Fruit fly (Drosophila melanogaster) whole organism, embryonic: ENCODE data around the gene Crz.

ENCODE experiments used
- Aef1 ChIP-seq: fragments of 200-800 bp; sonication (Bioruptor generic); IDR thresholded peaks from 3 replicates; pipeline ENCODE4 v1.3.6; 2022; ENCODE audit warnings: missing biosample characterization, missing genetic modification characterization
- Atf6 ChIP-seq: fragments of 200-800 bp; sonication (Bioruptor generic); IDR thresholded peaks from 2 replicates; pipeline ENCODE4 v1.3.6; 2022; ENCODE audit warnings: missing biosample characterization, missing genetic modification characterization
- BEAF-32 ChIP-seq: fragments of 200-800 bp; sonication (Bioruptor generic); optimal IDR thresholded peaks from 3 replicates; lab custom pipeline; 2017; ENCODE audit warnings: missing biosample characterization, missing genetic modification characterization, mild to moderate bottlenecking, moderate library complexity, missing genetic modification reagents
- CG10431 ChIP-seq: fragments of 200-800 bp; sonication (Bioruptor generic); optimal IDR thresholded peaks from 3 replicates; lab custom pipeline; 2018; ENCODE audit warnings: missing biosample characterization, mild to moderate bottlenecking, missing genetic modification characterization
- CG10565 ChIP-seq: fragments of 200-800 bp; sonication (Bioruptor generic); optimal IDR thresholded peaks from 3 replicates; lab custom pipeline; 2016; ENCODE audit warnings: missing biosample characterization, mild to moderate bottlenecking, missing genetic modification characterization
- CG13424 ChIP-seq: fragments of 200-800 bp; sonication (Bioruptor generic); optimal IDR thresholded peaks from 2 replicates; lab custom pipeline; 2019; ENCODE audit warnings: missing biosample characterization, mild to moderate bottlenecking, missing genetic modification characterization, moderate library complexity
- CG13775 ChIP-seq: fragments of 200-800 bp; sonication (Bioruptor generic); optimal IDR thresholded peaks from 3 replicates; lab custom pipeline; 2017; ENCODE audit warnings: missing biosample characterization, mild to moderate bottlenecking, missing genetic modification characterization
- CG15269 ChIP-seq: fragments of 200-800 bp; sonication (Bioruptor generic); optimal IDR thresholded peaks from 2 replicates; lab custom pipeline; 2018; ENCODE audit warnings: missing biosample characterization, mild to moderate bottlenecking, missing genetic modification characterization, moderate library complexity
- CG1602 ChIP-seq: fragments of 200-800 bp; sonication (Bioruptor generic); optimal IDR thresholded peaks from 3 replicates; lab custom pipeline; 2016; ENCODE audit warnings: missing biosample characterization, missing genetic modification characterization
- CG17829 ChIP-seq: fragments of 200-800 bp; optimal IDR thresholded peaks from 2 replicates; lab custom pipeline; 2019; ENCODE audit warnings: missing biosample characterization, mild to moderate bottlenecking, missing genetic modification characterization, moderate library complexity
- CG18619 ChIP-seq: fragments of 200-800 bp; sonication (Bioruptor generic); optimal IDR thresholded peaks from 3 replicates; lab custom pipeline; 2017; ENCODE audit warnings: missing biosample characterization, mild to moderate bottlenecking, missing genetic modification characterization
- CG2116 ChIP-seq: fragments of 200-800 bp; sonication (Bioruptor generic); optimal IDR thresholded peaks from 3 replicates; lab custom pipeline; 2018; ENCODE audit warnings: missing biosample characterization, mild to moderate bottlenecking, missing genetic modification characterization
- CG2875 ChIP-seq: fragments of 200-800 bp; sonication (Bioruptor generic); optimal IDR thresholded peaks from 2 replicates; lab custom pipeline; 2017; ENCODE audit warnings: missing biosample characterization, mild to moderate bottlenecking, missing genetic modification characterization, missing genetic modification reagents
- CG30020 ChIP-seq: fragments of 200-800 bp; optimal IDR thresholded peaks from 2 replicates; lab custom pipeline; 2019; ENCODE audit warnings: missing biosample characterization, mild to moderate bottlenecking, missing genetic modification characterization, moderate library complexity
- CG30403 ChIP-seq: fragments of 200-800 bp; sonication (Bioruptor generic); optimal IDR thresholded peaks from 3 replicates; lab custom pipeline; 2016; ENCODE audit warnings: missing biosample characterization, missing genetic modification characterization
- CG30431 ChIP-seq: fragments of 200-800 bp; sonication (Bioruptor generic); optimal IDR thresholded peaks from 2 replicates; lab custom pipeline; 2017; ENCODE audit warnings: missing biosample characterization, missing genetic modification characterization
- CG5953 ChIP-seq: fragments of 200-800 bp; sonication (Bioruptor generic); IDR thresholded peaks from 2 replicates; pipeline ENCODE4 v1.3.6; 2022; ENCODE audit warnings: missing biosample characterization, missing genetic modification characterization
- CG7786 ChIP-seq: fragments of 200-800 bp; sonication (Bioruptor generic); optimal IDR thresholded peaks from 2 replicates; lab custom pipeline; 2016; ENCODE audit warnings: missing biosample characterization, missing genetic modification characterization
- CG8388 ChIP-seq: fragments of 200-800 bp; sonication (Bioruptor generic); optimal IDR thresholded peaks from 2 replicates; lab custom pipeline; 2019; ENCODE audit warnings: missing biosample characterization, mild to moderate bottlenecking, missing genetic modification characterization, moderate library complexity
- CG9609 ChIP-seq: fragments of 200-800 bp; sonication (Bioruptor generic); optimal IDR thresholded peaks from 3 replicates; lab custom pipeline; 2016; ENCODE audit warnings: missing biosample characterization, missing genetic modification characterization
- CG9876 ChIP-seq: fragments of 200-800 bp; sonication (Bioruptor generic); optimal IDR thresholded peaks from 2 replicates; lab custom pipeline; 2016; ENCODE audit warnings: missing biosample characterization, missing genetic modification characterization
- CG9932 ChIP-seq: fragments of 200-800 bp; sonication (Bioruptor generic); IDR thresholded peaks from 2 replicates; pipeline ENCODE4 v1.3.6; 2022; ENCODE audit warnings: missing biosample characterization, missing genetic modification characterization
- CHES-1-like ChIP-seq: fragments of 200-800 bp; sonication (Bioruptor generic); optimal IDR thresholded peaks from 2 replicates; lab custom pipeline; 2016; ENCODE audit warnings: missing biosample characterization, missing genetic modification characterization
- CoRest ChIP-seq: fragments of 200-800 bp; sonication (Bioruptor generic); optimal IDR thresholded peaks from 3 replicates; lab custom pipeline; 2018; ENCODE audit warnings: missing biosample characterization, mild to moderate bottlenecking, missing genetic modification characterization, moderate library complexity
- D19B ChIP-seq: fragments of 200-800 bp; sonication (Bioruptor generic); optimal IDR thresholded peaks from 2 replicates; lab custom pipeline; 2017; ENCODE audit warnings: missing biosample characterization, mild to moderate bottlenecking, missing genetic modification characterization
- Dek ChIP-seq: fragments of 200-800 bp; sonication (Bioruptor generic); optimal IDR thresholded peaks from 3 replicates; lab custom pipeline; 2019; ENCODE audit warnings: missing biosample characterization, mild to moderate bottlenecking, missing genetic modification characterization, moderate library complexity
- Hand ChIP-seq: fragments of 200-800 bp; sonication (Bioruptor generic); optimal IDR thresholded peaks from 2 replicates; lab custom pipeline; 2017; ENCODE audit warnings: mild to moderate bottlenecking, missing biosample characterization, missing genetic modification reagents, missing genetic modification characterization
- Hmr ChIP-seq: fragments of 200-800 bp; sonication (Bioruptor generic); optimal IDR thresholded peaks from 3 replicates; lab custom pipeline; 2017; ENCODE audit warnings: mild to moderate bottlenecking, missing biosample characterization, missing genetic modification reagents, missing genetic modification characterization
- Hr78 ChIP-seq, 2 experiments: fragments of 200-800 bp in 1 of 2; fragments of >200 bp in 1 of 2; sonication (Bioruptor generic) in 1 of 2; optimal IDR thresholded peaks; 2 replicates each; lab custom pipeline; 2017 to 2019; ENCODE audit warnings: missing biosample characterization in 2 of 2, missing genetic modification characterization in 2 of 2, mild to moderate bottlenecking in 1 of 2, moderate library complexity in 1 of 2
- Mad ChIP-seq: fragments of 200-800 bp; sonication (Bioruptor generic); optimal IDR thresholded peaks from 2 replicates; lab custom pipeline; 2016; ENCODE audit warnings: missing biosample characterization, missing genetic modification characterization
- Usf ChIP-seq: fragments of 200-800 bp; sonication (Bioruptor generic); optimal IDR thresholded peaks from 2 replicates; lab custom pipeline; 2017; ENCODE audit warnings: missing genotype, missing biosample characterization, missing genetic modification characterization
- chinmo ChIP-seq: fragments of 200-800 bp; sonication (Bioruptor generic); IDR thresholded peaks from 4 replicates; pipeline ENCODE4 v1.3.6; 2022; ENCODE audit warnings: missing biosample characterization, missing genetic modification characterization; ENCODE audit not compliant: partially characterized antibody
- dmrt99B ChIP-seq: fragments of 200-800 bp; sonication (Bioruptor generic); optimal IDR thresholded peaks from 2 replicates; lab custom pipeline; 2018; ENCODE audit warnings: missing biosample characterization, mild to moderate bottlenecking, missing genetic modification characterization, moderate library complexity
- dysf ChIP-seq: fragments of 200-800 bp; sonication (Bioruptor generic); IDR thresholded peaks from 3 replicates; pipeline ENCODE4 v1.3.6; 2022; ENCODE audit warnings: missing biosample characterization, missing genetic modification characterization
- emc ChIP-seq: fragments of 200-800 bp; sonication (Bioruptor generic); optimal IDR thresholded peaks from 2 replicates; lab custom pipeline; 2016; ENCODE audit warnings: missing biosample characterization, missing genetic modification characterization
- fd64A ChIP-seq: fragments of 200-800 bp; sonication (Bioruptor generic); optimal IDR thresholded peaks from 3 replicates; lab custom pipeline; 2018; ENCODE audit warnings: missing biosample characterization, mild to moderate bottlenecking, missing genetic modification characterization
- fd96Cb ChIP-seq: fragments of 200-800 bp; sonication (Bioruptor generic); optimal IDR thresholded peaks from 2 replicates; lab custom pipeline; 2018; ENCODE audit warnings: missing biosample characterization, mild to moderate bottlenecking, missing genetic modification characterization, moderate library complexity
- ftz-f1 ChIP-seq: fragments of 200-800 bp; sonication (Bioruptor generic); optimal IDR thresholded peaks from 2 replicates; lab custom pipeline; 2016; ENCODE audit warnings: missing biosample characterization, missing genetic modification characterization
- grau ChIP-seq: fragments of 200-800 bp; optimal IDR thresholded peaks from 3 replicates; lab custom pipeline; 2019; ENCODE audit warnings: missing biosample characterization, mild to moderate bottlenecking, missing genetic modification characterization, moderate library complexity
- lilli ChIP-seq: fragments of 200-800 bp; sonication (Bioruptor generic); optimal IDR thresholded peaks from 3 replicates; lab custom pipeline; 2016; ENCODE audit warnings: missing biosample characterization, missing genetic modification characterization
- nmo ChIP-seq: fragments of 200-800 bp; sonication (Bioruptor generic); optimal IDR thresholded peaks from 2 replicates; lab custom pipeline; 2018; ENCODE audit warnings: missing biosample characterization, mild to moderate bottlenecking, missing genetic modification characterization, moderate library complexity
- pan ChIP-seq, 4 experiments: fragments of >200 bp in 3 of 4; fragments of 200-800 bp in 1 of 4; sonication (Bioruptor generic) in 1 of 4; optimal IDR thresholded peaks in 3 of 4; IDR thresholded peaks in 1 of 4; 2 replicates each; pipeline versions ENCODE4 v1.3.6 to Lab custom; 2017 to 2022; ENCODE audit warnings: missing biosample characterization in 2 of 4, missing genetic modification characterization in 2 of 4, mixed read lengths in 1 of 4
- scrt ChIP-seq: fragments of 200-800 bp; sonication (Bioruptor generic); optimal IDR thresholded peaks from 2 replicates; lab custom pipeline; 2018; ENCODE audit warnings: missing biosample characterization, mild to moderate bottlenecking, missing genetic modification characterization, moderate library complexity
- so ChIP-seq: fragments of 200-800 bp; sonication (Bioruptor generic); IDR thresholded peaks from 3 replicates; pipeline ENCODE4 v1.3.6; 2022; ENCODE audit warnings: missing biosample characterization, missing genetic modification characterization
- stwl ChIP-seq: fragments of 200-800 bp; sonication (Bioruptor generic); optimal IDR thresholded peaks from 3 replicates; lab custom pipeline; 2018; ENCODE audit warnings: missing biosample characterization, mild to moderate bottlenecking, missing genetic modification characterization, moderate library complexity
- sug ChIP-seq: fragments of 200-800 bp; optimal IDR thresholded peaks from 2 replicates; lab custom pipeline; 2019; ENCODE audit warnings: missing biosample characterization, mild to moderate bottlenecking, missing genetic modification characterization, moderate library complexity
- vvl ChIP-seq: fragments of 200-800 bp; sonication (Bioruptor generic); IDR thresholded peaks from 2 replicates; pipeline ENCODE4 v1.3.6; 2022; ENCODE audit warnings: missing biosample characterization, missing genetic modification characterization
- wor ChIP-seq: fragments of 200-800 bp; sonication (Bioruptor generic); IDR thresholded peaks from 2 replicates; pipeline ENCODE4 v1.3.6; 2022; ENCODE audit warnings: missing biosample characterization, missing genetic modification characterization
- zfh1 ChIP-seq: fragments of 200-800 bp; sonication (Bioruptor generic); IDR thresholded peaks from 3 replicates; pipeline ENCODE4 v1.3.6; 2022; ENCODE audit warnings: missing biosample characterization, missing genetic modification characterization

Gene Crz

DNA sequence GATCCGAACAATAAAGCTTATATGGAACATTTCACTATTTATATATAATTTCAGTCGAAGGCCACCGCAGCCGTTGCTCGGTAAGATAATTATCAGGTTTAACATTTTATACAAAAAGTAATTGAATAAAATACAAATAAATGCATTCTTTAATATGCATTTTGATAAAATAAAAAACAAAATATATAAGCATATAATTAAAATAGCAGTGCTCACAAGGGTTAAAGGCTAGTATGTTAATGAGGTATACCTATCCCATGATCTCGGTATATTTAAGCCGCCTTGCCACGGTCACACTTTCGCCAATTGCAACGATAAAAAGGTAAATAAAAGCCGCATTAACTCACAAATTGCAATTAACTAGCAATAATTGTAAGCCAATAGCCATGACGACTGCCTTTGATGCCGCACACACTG, 5.8 kb upstream of the Crz start, which contains the start of gene Polr2I (continued):
- TF ChIP-seq zfh1 (GFP tag; lab: Robert Waterston, UW): no peak
- peak; percentile 32 for TF ChIP-seq CG1602
- peak; percentile 4 for TF ChIP-seq D19B (GFP tag; lab: Kevin White, UChicago)
- TF ChIP-seq CG9876 (GFP tag; lab: Kevin White, UChicago): no peak
- TF ChIP-seq dysf (GFP tag; lab: Robert Waterston, UW): peak; percentile 21; the same call in 1 of the 3 replicates
- TF ChIP-seq CG9932 (GFP tag; lab: Robert Waterston, UW): peak; percentile 64
- no peak for TF ChIP-seq pan (optimal IDR thresholded peaks at IDR 0.05; lab: Kevin White, UChicago)
- peak in 1 of 2 experiments; percentile 27 for TF ChIP-seq pan (GFP tag; optimal IDR thresholded peaks at IDR 0.05 in 1 of 2, IDR thresholded peaks at IDR 0.05 in 1 of 2)
- TF ChIP-seq Mad (GFP tag; lab: Kevin White, UChicago): peak; percentile 12
- TF ChIP-seq fd96Cb (tag; lab: Kevin White, UChicago): peak; percentile 28
- TF ChIP-seq CG13424: peak; percentile 45
- no peak for TF ChIP-seq CG2875 (GFP tag; lab: Kevin White, UChicago)
- peak; percentile 37; the same call in 1 of the 3 replicates for TF ChIP-seq Aef1
- peak; percentile 67 for TF ChIP-seq vvl
- TF ChIP-seq Atf6 (GFP tag; lab: Robert Waterston, UW): peak; percentile 28; the same call in 1 of the 2 replicates
- no peak for TF ChIP-seq wor (GFP tag; lab: Robert Waterston, UW)
- TF ChIP-seq CG8388 (GFP tag; lab: Kevin White, UChicago): peak; percentile 18
- TF ChIP-seq CG9609 (GFP tag; lab: Kevin White, UChicago): no peak
- TF ChIP-seq BEAF-32 (GFP tag; lab: Kevin White, UChicago): peak; percentile 30
- peak; percentile 57 for TF ChIP-seq CG30403 (GFP tag; lab: Kevin White, UChicago)
- peak; percentile 34 for TF ChIP-seq sug
- no peak for TF ChIP-seq CG30431 (GFP tag; lab: Kevin White, UChicago)
- no peak for TF ChIP-seq ftz-f1 (GFP tag; lab: Kevin White, UChicago)
- peak; percentile 31 for TF ChIP-seq CG2116 (GFP tag; lab: Kevin White, UChicago)
- TF ChIP-seq CG18619 (GFP tag; lab: Kevin White, UChicago): peak; percentile 21
- peak; percentile 72 for TF ChIP-seq nmo (GFP tag; lab: Kevin White, UChicago)
- TF ChIP-seq scrt (GFP tag; lab: Kevin White, UChicago): no peak
- peak; percentile 35 for TF ChIP-seq Hmr
- no peak for TF ChIP-seq CHES-1-like (GFP tag; lab: Kevin White, UChicago)
- peak; percentile 35 for TF ChIP-seq Usf (GFP tag; lab: Kevin White, UChicago)
- TF ChIP-seq CG13775: peak; percentile 49
- TF ChIP-seq CG17829 (tag; lab: Kevin White, UChicago): peak; percentile 37
- no peak for TF ChIP-seq Hr78 (GFP tag; optimal IDR thresholded peaks at IDR 0.05; lab: Kevin White, UChicago)
- TF ChIP-seq chinmo (GFP tag; lab: Robert Waterston, UW): 0 out of 4 replicates have a peak, but pooled peaks have one; percentile 23
- peak; percentile 75 for TF ChIP-seq CoRest (tag; lab: Kevin White, UChicago)
- TF ChIP-seq CG10431 (GFP tag; lab: Kevin White, UChicago): peak; percentile 21
- peak; percentile 13 for TF ChIP-seq Dek
- TF ChIP-seq CG15269 (tag; lab: Kevin White, UChicago): peak; percentile 44
- no peak for TF ChIP-seq CG5953 (GFP tag; lab: Robert Waterston, UW)
- no peak for TF ChIP-seq Hand (GFP tag; lab: Kevin White, UChicago)
- no peak for TF ChIP-seq CG10565 (GFP tag; lab: Kevin White, UChicago)
- no peak for TF ChIP-seq CG7786
- peak; percentile 29 for TF ChIP-seq CG30020 (tag; lab: Kevin White, UChicago)
- TF ChIP-seq stwl (tag; lab: Kevin White, UChicago): peak; percentile 14
- TF ChIP-seq fd64A (GFP tag; lab: Kevin White, UChicago): no peak
- TF ChIP-seq dmrt99B (tag; lab: Kevin White, UChicago): no peak
- TF ChIP-seq emc: no peak
- TF ChIP-seq so (GFP tag; lab: Robert Waterston, UW): no peak
- TF ChIP-seq lilli (GFP tag; lab: Kevin White, UChicago): peak; percentile 15
- peak; percentile 55 for TF ChIP-seq grau (tag; lab: Kevin White, UChicago)
